Fruit fly (Drosophila melanogaster) whole organism, pupa: Measurements from ENCODE around the gene gig.

Experiments
- CG10348 ChIP-seq: fragments of 200-800 bp; sonication (Bioruptor generic); IDR thresholded peaks from 2 replicates; pipeline ENCODE4 v1.3.6; 2022; ENCODE audit warnings: missing biosample characterization, missing genetic modification characterization
- CG12605 ChIP-seq: fragments of 200-800 bp; sonication (Bioruptor generic); IDR thresholded peaks from 2 replicates; pipeline ENCODE4 v1.3.6; 2022; ENCODE audit warnings: missing biosample characterization, missing genetic modification characterization
- CG13204 ChIP-seq: fragments of 200-800 bp; sonication (Bioruptor generic); optimal IDR thresholded peaks from 2 replicates; lab custom pipeline; 2018; ENCODE audit warnings: missing biosample characterization, mild to moderate bottlenecking, missing genetic modification characterization, moderate library complexity
- CG14655 ChIP-seq: fragments of 200-800 bp; sonication (Bioruptor generic); optimal IDR thresholded peaks from 3 replicates; lab custom pipeline; 2017; ENCODE audit warnings: mild to moderate bottlenecking, missing biosample characterization, missing genetic modification reagents, missing genetic modification characterization
- CG15710 ChIP-seq: fragments of 200-800 bp; sonication (Bioruptor generic); optimal IDR thresholded peaks from 2 replicates; lab custom pipeline; 2018; ENCODE audit warnings: missing biosample characterization, mild to moderate bottlenecking, missing genetic modification characterization, moderate library complexity
- CG17806 ChIP-seq: fragments of 200-800 bp; sonication (Bioruptor generic); optimal IDR thresholded peaks from 2 replicates; lab custom pipeline; 2018; ENCODE audit warnings: missing biosample characterization, mild to moderate bottlenecking, missing genetic modification characterization, moderate library complexity
- CG32121 ChIP-seq: fragments of 200-800 bp; sonication (Bioruptor generic); IDR thresholded peaks from 2 replicates; pipeline ENCODE4 v1.3.6; 2022; ENCODE audit warnings: missing biosample characterization, missing genetic modification characterization
- CG34367 ChIP-seq: fragments of 200-800 bp; sonication (Bioruptor generic); optimal IDR thresholded peaks from 2 replicates; lab custom pipeline; 2018; ENCODE audit warnings: missing biosample characterization, mild to moderate bottlenecking, missing genetic modification characterization
- CG4496 ChIP-seq: fragments of 200-800 bp; sonication (Bioruptor generic); IDR thresholded peaks from 3 replicates; pipeline ENCODE4 v1.3.6; 2022; ENCODE audit warnings: missing biosample characterization, missing genetic modification characterization
- CG8159 ChIP-seq: fragments of 200-800 bp; sonication (Bioruptor generic); optimal IDR thresholded peaks from 3 replicates; lab custom pipeline; 2018; ENCODE audit warnings: missing biosample characterization, mild to moderate bottlenecking, missing genetic modification characterization, moderate library complexity
- CG8301 ChIP-seq: fragments of 200-800 bp; sonication (Bioruptor generic); optimal IDR thresholded peaks from 2 replicates; lab custom pipeline; 2018; ENCODE audit warnings: missing biosample characterization, mild to moderate bottlenecking, missing genetic modification characterization
- CG9948 ChIP-seq: fragments of 200-800 bp; sonication (Bioruptor generic); optimal IDR thresholded peaks from 2 replicates; lab custom pipeline; 2018; ENCODE audit warnings: missing biosample characterization, mild to moderate bottlenecking, missing genetic modification characterization, moderate library complexity
- D1 ChIP-seq: fragments of 200-800 bp; sonication (Bioruptor generic); optimal IDR thresholded peaks from 2 replicates; lab custom pipeline; 2018; ENCODE audit warnings: missing biosample characterization, mild to moderate bottlenecking, missing genetic modification characterization, moderate library complexity
- EcR ChIP-seq: fragments of 200-800 bp; sonication (Bioruptor generic); optimal IDR thresholded peaks from 3 replicates; lab custom pipeline; 2019; ENCODE audit warnings: missing biosample characterization, missing genetic modification characterization, mild to moderate bottlenecking, moderate library complexity, missing genetic modification reagents
- Ets98B ChIP-seq: fragments of 200-800 bp; sonication (Bioruptor generic); IDR thresholded peaks from 2 replicates; pipeline ENCODE4 v1.3.6; 2022; ENCODE audit warnings: missing biosample characterization, missing genetic modification characterization
- Pif1A ChIP-seq: fragments of 200-800 bp; sonication (Bioruptor generic); optimal IDR thresholded peaks from 3 replicates; lab custom pipeline; 2016; ENCODE audit warnings: missing biosample characterization, missing genetic modification characterization
- Pif1B ChIP-seq: fragments of 200-800 bp; sonication (Bioruptor generic); optimal IDR thresholded peaks from 3 replicates; lab custom pipeline; 2016; ENCODE audit warnings: missing biosample characterization, missing genetic modification characterization
- Snoo ChIP-seq: fragments of 200-800 bp; sonication (Bioruptor generic); optimal IDR thresholded peaks from 3 replicates; lab custom pipeline; 2017; ENCODE audit warnings: missing biosample characterization, mild to moderate bottlenecking, missing genetic modification characterization, inconsistent platforms
- fd96Ca ChIP-seq: fragments of 200-800 bp; sonication (Bioruptor generic); IDR thresholded peaks from 3 replicates; pipeline ENCODE4 v1.3.6; 2022; ENCODE audit warnings: missing biosample characterization, missing genetic modification characterization
- gl ChIP-seq: fragments of 200-800 bp; sonication (Bioruptor generic); optimal IDR thresholded peaks from 2 replicates; lab custom pipeline; 2018; ENCODE audit warnings: missing biosample characterization, mild to moderate bottlenecking, missing genetic modification characterization
- rn ChIP-seq: fragments of 200-800 bp; sonication (Bioruptor generic); IDR thresholded peaks from 2 replicates; pipeline ENCODE4 v1.3.6; 2022; ENCODE audit warnings: missing biosample characterization, missing genetic modification characterization

Gene gig

dm6 chr3L:20129032-20129431 lies at the start of gene gig:
TSS of gene gig (plus strand) at chr3L:20129181.
- TF ChIP-seq gl (tag; lab: Kevin White, UChicago) = no peak
- no peak for TF ChIP-seq Pif1A (GFP tag; lab: Kevin White, UChicago)
- TF ChIP-seq CG10348 (GFP tag; lab: Robert Waterston, UW) = no peak
- no peak for TF ChIP-seq CG12605 (GFP tag; lab: Robert Waterston, UW)
- TF ChIP-seq CG17806 (tag; lab: Kevin White, UChicago) = no peak
- TF ChIP-seq CG32121 (GFP tag; lab: Robert Waterston, UW) = no peak
- no peak for TF ChIP-seq CG4496 (GFP tag; lab: Robert Waterston, UW)
- no peak for TF ChIP-seq CG14655 (GFP tag; lab: Kevin White, UChicago)
- no peak for TF ChIP-seq CG9948 (tag; lab: Kevin White, UChicago)

- TF ChIP-seq CG15710 (tag; lab: Kevin White, UChicago) = no peak
- TF ChIP-seq CG10348 (GFP tag; lab: Robert Waterston, UW) = no peak
- no peak for TF ChIP-seq rn (GFP tag; lab: Robert Waterston, UW)
- TF ChIP-seq fd96Ca (GFP tag; lab: Robert Waterston, UW) = no peak
- TF ChIP-seq EcR (GFP tag; lab: Kevin White, UChicago) = no peak
- no peak for TF ChIP-seq CG8301 (tag; lab: Kevin White, UChicago)
- TF ChIP-seq Ets98B (GFP tag; lab: Robert Waterston, UW) = no peak
- TF ChIP-seq CG4496 (GFP tag; lab: Robert Waterston, UW) = no peak
- TF ChIP-seq CG12605 (GFP tag; lab: Robert Waterston, UW) = no peak
These were observed 43.9 kb upstream of the gig start for dm6 chr3L:20085035-20085434.

dm6 chr3L:20088755-20089334 lies 40.1 kb upstream of the gig start, which contains the start of gene sNPF-R:
TSS of gene sNPF-R (minus strand) at chr3L:20089007.
- no peak for TF ChIP-seq rn (GFP tag; lab: Robert Waterston, UW)
- TF ChIP-seq CG34367 = no peak
- no peak for TF ChIP-seq Snoo
- TF ChIP-seq CG12605 (GFP tag; lab: Robert Waterston, UW) = no peak; the same call in 1 of the 2 replicates
- TF ChIP-seq D1 (tag; lab: Kevin White, UChicago) = no peak
- TF ChIP-seq Pif1B (GFP tag; lab: Kevin White, UChicago) = no peak
- no peak for TF ChIP-seq CG10348 (GFP tag; lab: Robert Waterston, UW)
- TF ChIP-seq Ets98B (GFP tag; lab: Robert Waterston, UW) = no peak
- no peak for TF ChIP-seq CG15710 (tag; lab: Kevin White, UChicago)
- no peak for TF ChIP-seq CG8301 (tag; lab: Kevin White, UChicago)
- TF ChIP-seq fd96Ca (GFP tag; lab: Robert Waterston, UW) = no peak
- TF ChIP-seq CG13204 (GFP tag; lab: Kevin White, UChicago) = no peak
- no peak for TF ChIP-seq CG4496 (GFP tag; lab: Robert Waterston, UW)
- no peak for TF ChIP-seq CG17806 (tag; lab: Kevin White, UChicago)

dm6 chr3L:20097312-20097711 lies 31.7 kb upstream of the gig start:
- TF ChIP-seq D1 (tag; lab: Kevin White, UChicago) (peak; percentile 70), CG32121 (GFP tag; lab: Robert Waterston, UW) (no peak)

dm6 chr3L:20103777-20104542 lies 25.0 kb upstream of the gig start, which contains the start of gene CG14186:
TSS of gene CG14186 (minus strand) at chr3L:20103827.
- TF ChIP-seq gl (tag; lab: Kevin White, UChicago) (no peak), fd96Ca (GFP tag; lab: Robert Waterston, UW) (0 out of 3 replicates have a peak, but pooled peaks have one; percentile 11), CG17806 (tag; lab: Kevin White, UChicago) (no peak), CG14655 (GFP tag; lab: Kevin White, UChicago) (no peak), CG13204 (GFP tag; lab: Kevin White, UChicago) (no peak), CG15710 (tag; lab: Kevin White, UChicago) (no peak), CG8159 (tag; lab: Kevin White, UChicago) (no peak), CG32121 (GFP tag; lab: Robert Waterston, UW) (no peak), Pif1A (GFP tag; lab: Kevin White, UChicago) (no peak), Snoo (no peak), D1 (tag; lab: Kevin White, UChicago) (no peak), CG4496 (GFP tag; lab: Robert Waterston, UW) (0 out of 3 replicates have a peak, but pooled peaks have one; percentile 14), rn (GFP tag; lab: Robert Waterston, UW) (no peak), CG10348 (GFP tag; lab: Robert Waterston, UW) (no peak), CG12605 (GFP tag; lab: Robert Waterston, UW) (no peak), CG34367 (no peak), CG8301 (tag; lab: Kevin White, UChicago) (no peak)

- TF ChIP-seq CG4496 (GFP tag; lab: Robert Waterston, UW) (no peak), CG9948 (tag; lab: Kevin White, UChicago) (no peak), gl (tag; lab: Kevin White, UChicago) (no peak), CG13204 (GFP tag; lab: Kevin White, UChicago) (no peak), CG15710 (tag; lab: Kevin White, UChicago) (no peak), Pif1A (GFP tag; lab: Kevin White, UChicago) (no peak), CG14655 (GFP tag; lab: Kevin White, UChicago) (no peak), CG10348 (GFP tag; lab: Robert Waterston, UW) (no peak), CG12605 (GFP tag; lab: Robert Waterston, UW) (no peak), CG34367 (no peak)
These were observed 24.4 kb upstream of the gig start for dm6 chr3L:20104543-20105046.
